Fruit fly (Drosophila melanogaster) whole organism, embryonic: ENCODE data around the gene PGRP-LA.

ENCODE experiments used
- ATbp ChIP-seq: fragments of 200-800 bp; sonication (Bioruptor generic); optimal IDR thresholded peaks from 2 replicates; lab custom pipeline; 2017; ENCODE audit warnings: missing biosample characterization, mild to moderate bottlenecking, missing genetic modification characterization, missing genetic modification reagents
- CG12219 ChIP-seq: fragments of 200-800 bp; sonication (Bioruptor generic); optimal IDR thresholded peaks from 3 replicates; lab custom pipeline; 2018; ENCODE audit warnings: missing biosample characterization, mild to moderate bottlenecking, missing genetic modification characterization
- CG13287 ChIP-seq: fragments of 200-800 bp; sonication (Bioruptor generic); IDR thresholded peaks from 2 replicates; pipeline ENCODE4 v1.3.6; 2022; ENCODE audit warnings: missing biosample characterization, missing genetic modification characterization; ENCODE audit not compliant: partially characterized antibody
- CG13624 ChIP-seq: fragments of 200-800 bp; sonication (Bioruptor generic); optimal IDR thresholded peaks from 2 replicates; lab custom pipeline; 2016; ENCODE audit warnings: missing biosample characterization, missing genetic modification characterization
- CG14014 ChIP-seq: fragments of 200-800 bp; sonication (Bioruptor generic); IDR thresholded peaks from 2 replicates; pipeline ENCODE4 v1.3.6; 2022; ENCODE audit warnings: missing biosample characterization, missing genetic modification characterization
- CG15011 ChIP-seq: fragments of 200-800 bp; sonication (Bioruptor generic); optimal IDR thresholded peaks from 3 replicates; lab custom pipeline; 2018; ENCODE audit warnings: missing biosample characterization, mild to moderate bottlenecking, missing genetic modification characterization
- CG17328 ChIP-seq: fragments of 200-800 bp; sonication (Bioruptor generic); IDR thresholded peaks from 2 replicates; pipeline ENCODE4 v1.3.6; 2022; ENCODE audit warnings: missing biosample characterization, missing genetic modification characterization
- CG17802 ChIP-seq: fragments of 200-800 bp; sonication (Bioruptor generic); optimal IDR thresholded peaks from 2 replicates; lab custom pipeline; 2018; ENCODE audit warnings: missing biosample characterization, mild to moderate bottlenecking, missing genetic modification characterization, moderate library complexity
- CG18262 ChIP-seq: fragments of 200-800 bp; optimal IDR thresholded peaks from 3 replicates; lab custom pipeline; 2019; ENCODE audit warnings: missing biosample characterization, mild to moderate bottlenecking, missing genetic modification characterization, moderate library complexity
- CG2120 ChIP-seq: fragments of 200-800 bp; sonication (Bioruptor generic); optimal IDR thresholded peaks from 3 replicates; lab custom pipeline; 2016; ENCODE audit warnings: missing biosample characterization, missing genetic modification characterization
- CG33213 ChIP-seq: fragments of 200-800 bp; sonication (Bioruptor generic); optimal IDR thresholded peaks from 3 replicates; lab custom pipeline; 2016; ENCODE audit warnings: missing biosample characterization, missing genetic modification characterization
- CG4820 ChIP-seq: fragments of 200-800 bp; sonication (Bioruptor generic); optimal IDR thresholded peaks from 3 replicates; lab custom pipeline; 2016; ENCODE audit warnings: missing biosample characterization, missing genetic modification characterization
- CG5180 ChIP-seq: fragments of 200-800 bp; sonication (Bioruptor generic); optimal IDR thresholded peaks from 3 replicates; lab custom pipeline; 2017; ENCODE audit warnings: missing biosample characterization, missing genetic modification characterization, mild to moderate bottlenecking, moderate library complexity, missing genetic modification reagents
- CG6175 ChIP-seq: fragments of 200-800 bp; sonication (Bioruptor generic); IDR thresholded peaks from 3 replicates; pipeline ENCODE4 v1.3.6; 2022; ENCODE audit warnings: missing biosample characterization, missing genetic modification characterization
- CG6791 ChIP-seq: fragments of 200-800 bp; sonication (Bioruptor generic); IDR thresholded peaks from 3 replicates; pipeline ENCODE4 v1.3.6; 2022; ENCODE audit warnings: missing biosample characterization, missing genetic modification characterization; ENCODE audit not compliant: partially characterized antibody
- CG7357 ChIP-seq: fragments of 200-800 bp; sonication (Bioruptor generic); IDR thresholded peaks from 3 replicates; pipeline ENCODE4 v1.3.6; 2022; ENCODE audit warnings: missing biosample characterization, missing genetic modification characterization
- CG7372 ChIP-seq: fragments of 200-800 bp; sonication (Bioruptor generic); IDR thresholded peaks from 2 replicates; pipeline ENCODE4 v1.3.6; 2022; ENCODE audit warnings: missing biosample characterization, missing genetic modification characterization
- CG7839 ChIP-seq: fragments of 200-800 bp; sonication (Bioruptor generic); optimal IDR thresholded peaks from 3 replicates; lab custom pipeline; 2018; ENCODE audit warnings: missing biosample characterization, mild to moderate bottlenecking, missing genetic modification characterization, moderate library complexity
- CG8089 ChIP-seq: fragments of 200-800 bp; sonication (Bioruptor generic); optimal IDR thresholded peaks from 3 replicates; lab custom pipeline; 2016; ENCODE audit warnings: missing biosample characterization, missing genetic modification characterization
- CG8290 ChIP-seq, 3 experiments: fragments of 200-800 bp; sonication (Bioruptor generic); optimal IDR thresholded peaks; 2 replicates each; lab custom pipeline; 2016 to 2019; ENCODE audit warnings: missing biosample characterization in 3 of 3, missing genetic modification characterization in 3 of 3, mild to moderate bottlenecking in 2 of 3, moderate library complexity in 1 of 3
- CG9932 ChIP-seq: fragments of 200-800 bp; sonication (Bioruptor generic); IDR thresholded peaks from 2 replicates; pipeline ENCODE4 v1.3.6; 2022; ENCODE audit warnings: missing biosample characterization, missing genetic modification characterization
- D19B ChIP-seq: fragments of 200-800 bp; sonication (Bioruptor generic); optimal IDR thresholded peaks from 2 replicates; lab custom pipeline; 2017; ENCODE audit warnings: missing biosample characterization, mild to moderate bottlenecking, missing genetic modification characterization
- Hr78 ChIP-seq, 2 experiments: fragments of 200-800 bp in 1 of 2; fragments of >200 bp in 1 of 2; sonication (Bioruptor generic) in 1 of 2; optimal IDR thresholded peaks; 2 replicates each; lab custom pipeline; 2017 to 2019; ENCODE audit warnings: missing biosample characterization in 2 of 2, missing genetic modification characterization in 2 of 2, mild to moderate bottlenecking in 1 of 2, moderate library complexity in 1 of 2
- Med ChIP-seq: fragments of 200-800 bp; sonication (Bioruptor generic); peaks from one replicate; lab custom pipeline; 2016; ENCODE audit warnings: missing biosample characterization, missing genetic modification characterization, mild to moderate bottlenecking, inconsistent platforms, moderate library complexity
- Oaz ChIP-seq: fragments of 200-800 bp; sonication (Bioruptor generic); IDR thresholded peaks from 2 replicates; pipeline ENCODE4 v1.3.6; 2022; ENCODE audit warnings: missing biosample characterization, missing genetic modification characterization
- Ptx1 ChIP-seq: fragments of 200-800 bp; sonication (Bioruptor generic); IDR thresholded peaks from 2 replicates; pipeline ENCODE4 v1.3.6; 2022; ENCODE audit warnings: missing biosample characterization, missing genetic modification characterization
- Rfx ChIP-seq: fragments of 200-800 bp; sonication (Bioruptor generic); IDR thresholded peaks from 2 replicates; pipeline ENCODE4 v1.3.6; 2022; ENCODE audit warnings: missing biosample characterization, missing genetic modification characterization
- Ssrp ChIP-seq: fragments of 200-800 bp; sonication (Bioruptor generic); optimal IDR thresholded peaks from 2 replicates; lab custom pipeline; 2018; ENCODE audit warnings: missing biosample characterization, mild to moderate bottlenecking, missing genetic modification characterization, moderate library complexity
- Xrp1 ChIP-seq: fragments of 200-800 bp; sonication (Bioruptor generic); IDR thresholded peaks from 2 replicates; pipeline ENCODE4 v1.3.6; 2022; ENCODE audit warnings: missing biosample characterization, missing genetic modification characterization
- ap ChIP-seq: fragments of 200-800 bp; sonication (Bioruptor generic); IDR thresholded peaks from 2 replicates; pipeline ENCODE4 v1.3.6; 2022; ENCODE audit warnings: missing biosample characterization, missing genetic modification characterization
- bigmax ChIP-seq: fragments of 200-800 bp; sonication (Bioruptor generic); optimal IDR thresholded peaks from 2 replicates; lab custom pipeline; 2018; ENCODE audit warnings: missing biosample characterization, mild to moderate bottlenecking, missing genetic modification characterization
- crol ChIP-seq: fragments of 200-800 bp; sonication (Bioruptor generic); IDR thresholded peaks from 2 replicates; pipeline ENCODE4 v1.3.6; 2022; ENCODE audit warnings: missing biosample characterization, missing genetic modification characterization
- crp ChIP-seq, 2 experiments: fragments of 200-800 bp; sonication (Bioruptor generic); optimal IDR thresholded peaks; 2 replicates in 1 of 2; 3 replicates in 1 of 2; lab custom pipeline; 2017; ENCODE audit warnings: missing biosample characterization in 2 of 2, missing genetic modification characterization in 2 of 2, mild to moderate bottlenecking in 1 of 2, moderate library complexity in 1 of 2
- dysf ChIP-seq: fragments of 200-800 bp; sonication (Bioruptor generic); IDR thresholded peaks from 3 replicates; pipeline ENCODE4 v1.3.6; 2022; ENCODE audit warnings: missing biosample characterization, missing genetic modification characterization
- emc ChIP-seq: fragments of 200-800 bp; sonication (Bioruptor generic); optimal IDR thresholded peaks from 2 replicates; lab custom pipeline; 2016; ENCODE audit warnings: missing biosample characterization, missing genetic modification characterization
- ftz-f1 ChIP-seq: fragments of 200-800 bp; sonication (Bioruptor generic); optimal IDR thresholded peaks from 2 replicates; lab custom pipeline; 2016; ENCODE audit warnings: missing biosample characterization, missing genetic modification characterization
- grn ChIP-seq: fragments of 200-800 bp; sonication (Bioruptor generic); optimal IDR thresholded peaks from 3 replicates; lab custom pipeline; 2017; ENCODE audit warnings: missing biosample characterization, missing genetic modification characterization
- hkb ChIP-seq, 2 experiments: fragments of 200-800 bp in 1 of 2; fragments of >200 bp in 1 of 2; sonication (Bioruptor generic) in 1 of 2; IDR thresholded peaks in 1 of 2; optimal IDR thresholded peaks in 1 of 2; 2 replicates each; pipeline versions ENCODE4 v1.3.6 to Lab custom; 2017 to 2022; ENCODE audit warnings: missing biosample characterization in 1 of 2, missing genetic modification characterization in 1 of 2
- hth ChIP-seq: fragments of >200 bp; optimal IDR thresholded peaks from 2 replicates; lab custom pipeline; 2017; ENCODE audit warnings: inconsistent platforms
- inv ChIP-seq: fragments of 200-800 bp; sonication (Bioruptor generic); IDR thresholded peaks from 2 replicates; pipeline ENCODE4 v1.3.6; 2022; ENCODE audit warnings: missing biosample characterization, missing genetic modification characterization; ENCODE audit not compliant: partially characterized antibody
- maf-S ChIP-seq: fragments of 200-800 bp; sonication (Bioruptor generic); optimal IDR thresholded peaks from 2 replicates; lab custom pipeline; 2016; ENCODE audit warnings: missing biosample characterization, missing genetic modification characterization
- mld ChIP-seq: fragments of 200-800 bp; sonication (Bioruptor generic); IDR thresholded peaks from 3 replicates; pipeline ENCODE4 v1.3.6; 2022; ENCODE audit warnings: missing biosample characterization, missing genetic modification characterization; ENCODE audit not compliant: partially characterized antibody
- nmo ChIP-seq: fragments of 200-800 bp; sonication (Bioruptor generic); optimal IDR thresholded peaks from 2 replicates; lab custom pipeline; 2018; ENCODE audit warnings: missing biosample characterization, mild to moderate bottlenecking, missing genetic modification characterization, moderate library complexity
- odd ChIP-seq: fragments of 200-800 bp; sonication (Bioruptor generic); optimal IDR thresholded peaks from 2 replicates; lab custom pipeline; 2017; ENCODE audit warnings: missing biosample characterization, mild to moderate bottlenecking, missing genetic modification characterization
- pan ChIP-seq, 4 experiments: fragments of >200 bp in 3 of 4; fragments of 200-800 bp in 1 of 4; sonication (Bioruptor generic) in 1 of 4; optimal IDR thresholded peaks in 3 of 4; IDR thresholded peaks in 1 of 4; 2 replicates each; pipeline versions ENCODE4 v1.3.6 to Lab custom; 2017 to 2022; ENCODE audit warnings: missing biosample characterization in 2 of 4, missing genetic modification characterization in 2 of 4, mixed read lengths in 1 of 4
- pzg ChIP-seq: fragments of 200-800 bp; sonication (Bioruptor generic); optimal IDR thresholded peaks from 3 replicates; lab custom pipeline; 2018; ENCODE audit warnings: missing biosample characterization, mild to moderate bottlenecking, missing genetic modification characterization, moderate library complexity
- row ChIP-seq: fragments of 200-800 bp; sonication (Bioruptor generic); IDR thresholded peaks from 3 replicates; pipeline ENCODE4 v1.3.6; 2022; ENCODE audit warnings: missing biosample characterization, missing genetic modification characterization
- sd ChIP-seq: fragments of 200-800 bp; sonication (Bioruptor generic); optimal IDR thresholded peaks from 3 replicates; lab custom pipeline; 2018; ENCODE audit warnings: missing biosample characterization, mild to moderate bottlenecking, missing genetic modification characterization, moderate library complexity
- sens ChIP-seq: fragments of 200-800 bp; sonication (Bioruptor generic); peaks from one replicate; lab custom pipeline; 2016; ENCODE audit warnings: missing biosample characterization, missing genetic modification characterization
- slbo ChIP-seq: fragments of 200-800 bp; sonication (Bioruptor generic); IDR thresholded peaks from 2 replicates; pipeline ENCODE4 v1.3.6; 2022; ENCODE audit warnings: missing biosample characterization, missing genetic modification characterization

Gene PGRP-LA

dm6 chr3L:9339021-9339420 lies 4.9 kb downstream of the PGRP-LA start:
- TF ChIP-seq hkb (optimal IDR thresholded peaks at IDR 0.05; lab: Kevin White, UChicago) = no peak
- peak; percentile 39 for TF ChIP-seq hkb (GFP tag; IDR thresholded peaks at IDR 0.05; lab: Robert Waterston, UW)
- peak; percentile 26; the same call in 1 of the 2 replicates for TF ChIP-seq CG9932
- TF ChIP-seq pan (optimal IDR thresholded peaks at IDR 0.05; lab: Kevin White, UChicago) = no peak
- TF ChIP-seq pan (GFP tag; optimal IDR thresholded peaks at IDR 0.05 in 1 of 2, IDR thresholded peaks at IDR 0.05 in 1 of 2) = no peak
- no peak for TF ChIP-seq CG8290 (GFP tag; optimal IDR thresholded peaks at IDR 0.05; lab: Kevin White, UChicago)
- TF ChIP-seq CG8290 (tag; optimal IDR thresholded peaks at IDR 0.05; lab: Kevin White, UChicago) = no peak
- TF ChIP-seq CG17328 (GFP tag; lab: Robert Waterston, UW) = no peak
- TF ChIP-seq Oaz (GFP tag; lab: Robert Waterston, UW) = no peak
- no peak for TF ChIP-seq CG8089 (GFP tag; lab: Kevin White, UChicago)
- peak; percentile 37 for TF ChIP-seq CG7839 (tag; lab: Kevin White, UChicago)
- no peak for TF ChIP-seq CG7372 (GFP tag; lab: Robert Waterston, UW)
- TF ChIP-seq odd = no peak
- TF ChIP-seq Ssrp (tag; lab: Kevin White, UChicago) = no peak
- no peak for TF ChIP-seq crol
- TF ChIP-seq Med = peak; percentile 79
- TF ChIP-seq CG33213 (GFP tag; lab: Kevin White, UChicago) = no peak
- TF ChIP-seq CG14014 (GFP tag; lab: Robert Waterston, UW) = no peak
- TF ChIP-seq maf-S (GFP tag; lab: Kevin White, UChicago) = no peak
- TF ChIP-seq CG4820 (GFP tag; lab: Kevin White, UChicago) = no peak
- no peak for TF ChIP-seq CG7357 (GFP tag; lab: Robert Waterston, UW)
- no peak for TF ChIP-seq ap (GFP tag; lab: Robert Waterston, UW)
- TF ChIP-seq dysf (GFP tag; lab: Robert Waterston, UW) = peak; percentile 7; the same call in 1 of the 3 replicates
- no peak for TF ChIP-seq CG6791
- TF ChIP-seq inv (GFP tag; lab: Robert Waterston, UW) = no peak
- no peak for TF ChIP-seq CG13624
- no peak for TF ChIP-seq bigmax (GFP tag; lab: Kevin White, UChicago)
- no peak for TF ChIP-seq CG13287 (GFP tag; lab: Robert Waterston, UW)
- no peak for TF ChIP-seq ATbp
- TF ChIP-seq ftz-f1 = no peak
- no peak for TF ChIP-seq CG6175 (GFP tag; lab: Robert Waterston, UW)
- TF ChIP-seq CG15011 (GFP tag; lab: Kevin White, UChicago) = no peak
- no peak for TF ChIP-seq Hr78 (GFP tag; optimal IDR thresholded peaks at IDR 0.05; lab: Kevin White, UChicago)
- TF ChIP-seq D19B = no peak
- TF ChIP-seq pzg = no peak
- TF ChIP-seq nmo (GFP tag; lab: Kevin White, UChicago) = no peak
- no peak for TF ChIP-seq mld (GFP tag; lab: Robert Waterston, UW)
- no peak for TF ChIP-seq Xrp1 (GFP tag; lab: Robert Waterston, UW)
- no peak for TF ChIP-seq Ptx1 (GFP tag; lab: Robert Waterston, UW)
- peak; percentile 21 for TF ChIP-seq CG2120 (GFP tag; lab: Kevin White, UChicago)
- 0 out of 2 replicates have a peak, but pooled peaks have one; percentile 25 for TF ChIP-seq Rfx (GFP tag; lab: Robert Waterston, UW)
- peak; percentile 43 for TF ChIP-seq slbo (GFP tag; lab: Robert Waterston, UW)
- peak; percentile 70 for TF ChIP-seq sens (GFP tag; lab: Kevin White, UChicago)
- TF ChIP-seq row (GFP tag; lab: Robert Waterston, UW) = peak; percentile 56
- TF ChIP-seq hth (lab: Kevin White, UChicago) = no peak
- TF ChIP-seq CG5180 = no peak
- no peak for TF ChIP-seq CG12219 (GFP tag; lab: Kevin White, UChicago)
- TF ChIP-seq crp (GFP tag; optimal IDR thresholded peaks at IDR 0.05; lab: Kevin White, UChicago) = no peak
- TF ChIP-seq sd (tag; lab: Kevin White, UChicago) = no peak
- TF ChIP-seq CG18262 (tag; lab: Kevin White, UChicago) = no peak
- TF ChIP-seq CG17802 (tag; lab: Kevin White, UChicago) = no peak
- no peak for TF ChIP-seq grn (GFP tag; lab: Kevin White, UChicago)
- TF ChIP-seq emc (GFP tag; lab: Kevin White, UChicago) = no peak
